Worm (Caenorhabditis elegans) whole organism, L4 larva: ENCODE results near the gene clec-175.

Experiments
- D1046.2 ChIP-seq: fragments of 200-800 bp; sonication (Bioruptor generic); IDR thresholded peaks from 2 replicates; pipeline ENCODE4 v1.3.6; 2022; ENCODE audit warnings: missing genetic modification characterization, missing compliant biosample characterization
- F10B5.3 ChIP-seq: sonication (generic microtip); optimal IDR thresholded peaks from 2 replicates; lab custom pipeline; 2016; ENCODE audit warnings: mild to moderate bottlenecking, missing genetic modification characterization, missing compliant biosample characterization
- F26F4.8 ChIP-seq: fragments of 200-800 bp; sonication (Bioruptor generic); conservative IDR thresholded peaks from 2 replicates; pipeline ENCODE4 v1.3.6; 2022; ENCODE audit warnings: missing genetic modification characterization, missing compliant biosample characterization
- F49E8.2 ChIP-seq: sonication (generic microtip); optimal IDR thresholded peaks from 2 replicates; lab custom pipeline; 2016; ENCODE audit warnings: missing compliant biosample characterization, mild to moderate bottlenecking, missing genetic modification characterization, borderline replicate concordance
- R02D3.7 ChIP-seq: fragments of 150-350 bp; sonication (generic microtip); optimal IDR thresholded peaks from 3 replicates; lab custom pipeline; 2014; ENCODE audit warnings: missing biosample characterization, missing genetic modification characterization
- Y48G9A.11 ChIP-seq: fragments of 200-800 bp; sonication (Bioruptor generic); IDR thresholded peaks from 2 replicates; pipeline ENCODE4 v1.3.6; 2022; ENCODE audit warnings: missing genetic modification reagents, missing genetic modification characterization, missing compliant biosample characterization
- ZK546.5 ChIP-seq, 2 experiments: sonication (generic microtip); optimal IDR thresholded peaks; 2 replicates each; lab custom pipeline; 2017; ENCODE audit warnings: missing biosample characterization in 2 of 2, missing genetic modification characterization in 2 of 2
- aha-1 ChIP-seq: fragments of 150-350 bp; peaks from one replicate; lab custom pipeline; 2014; ENCODE audit warnings: missing biosample characterization, missing genetic modification characterization
- arid-1 ChIP-seq: fragments of 200-800 bp; sonication (Bioruptor generic); conservative IDR thresholded peaks from 2 replicates; pipeline ENCODE4 v1.3.6; 2022; ENCODE audit warnings: missing genetic modification reagents, missing genetic modification characterization, missing compliant biosample characterization
- ceh-32 ChIP-seq: sonication (generic microtip); optimal IDR thresholded peaks from 2 replicates; lab custom pipeline; 2016; ENCODE audit warnings: mild to moderate bottlenecking, missing genetic modification characterization, missing compliant biosample characterization; ENCODE audit not compliant: poor library complexity
- ceh-62 ChIP-seq: sonication (generic microtip); optimal IDR thresholded peaks from 2 replicates; lab custom pipeline; 2017; ENCODE audit warnings: missing biosample characterization, missing genetic modification characterization
- cey-2 ChIP-seq: sonication (generic microtip); optimal IDR thresholded peaks from 3 replicates; lab custom pipeline; 2017; ENCODE audit warnings: missing genetic modification characterization, mild to moderate bottlenecking, missing compliant biosample characterization, antibody characterized with exemption, borderline replicate concordance; ENCODE audit not compliant: insufficient read depth
- ctbp-1 ChIP-seq: fragments of 200-800 bp; sonication (Bioruptor generic); IDR thresholded peaks from 2 replicates; pipeline ENCODE4 v1.3.6; 2022; ENCODE audit warnings: missing genetic modification reagents, missing genetic modification characterization, missing compliant biosample characterization
- daf-12 ChIP-seq: fragments of 150-350 bp; optimal IDR thresholded peaks from 2 replicates; lab custom pipeline; 2014; ENCODE audit warnings: missing biosample characterization, missing genetic modification reagents, missing genetic modification characterization
- dmd-6 ChIP-seq: fragments of 200-800 bp; sonication (Bioruptor generic); IDR thresholded peaks from 2 replicates; pipeline ENCODE4 v1.3.6; 2022; ENCODE audit warnings: missing genetic modification reagents, missing genetic modification characterization, missing compliant biosample characterization
- dmd-9 ChIP-seq: fragments of 200-800 bp; sonication (Bioruptor generic); IDR thresholded peaks from 2 replicates; pipeline ENCODE4 v1.3.6; 2022; ENCODE audit warnings: missing genetic modification reagents, missing genetic modification characterization, missing compliant biosample characterization
- hlh-11 ChIP-seq: fragments of 200-800 bp; sonication (Bioruptor generic); optimal IDR thresholded peaks from 2 replicates; lab custom pipeline; 2018; ENCODE audit warnings: mild to moderate bottlenecking, missing genetic modification characterization, missing compliant biosample characterization
- hmg-1.1 ChIP-seq: fragments of 200-800 bp; sonication (Bioruptor generic); IDR thresholded peaks from 2 replicates; pipeline ENCODE4 v1.3.6; 2022; ENCODE audit warnings: missing genetic modification reagents, missing genetic modification characterization, missing compliant biosample characterization
- jun-1 ChIP-seq: fragments of 150-350 bp; optimal IDR thresholded peaks from 2 replicates; lab custom pipeline; 2014; ENCODE audit warnings: missing biosample characterization, missing genetic modification reagents, missing genetic modification characterization
- lin-38 ChIP-seq: fragments of 200-800 bp; sonication (Bioruptor generic); IDR thresholded peaks from 2 replicates; pipeline ENCODE4 v1.3.6; 2022; ENCODE audit warnings: missing genetic modification reagents, missing genetic modification characterization, missing compliant biosample characterization
- lsy-2 ChIP-seq, 2 experiments: fragments of 150-350 bp in 1 of 2; sonication (generic microtip) in 1 of 2; optimal IDR thresholded peaks; 2 replicates each; lab custom pipeline; 2014 to 2017; ENCODE audit warnings: missing biosample characterization in 2 of 2, missing genetic modification characterization in 2 of 2
- mdt-29 ChIP-seq: fragments of 200-800 bp; sonication (Bioruptor generic); IDR thresholded peaks from 2 replicates; pipeline ENCODE4 v1.3.6; 2022; ENCODE audit warnings: missing genetic modification reagents, missing genetic modification characterization, missing compliant biosample characterization
- mes-2 ChIP-seq: sonication (generic microtip); optimal IDR thresholded peaks from 2 replicates; lab custom pipeline; 2016; ENCODE audit warnings: missing genotype, mild to moderate bottlenecking, missing genetic modification characterization, missing compliant biosample characterization; ENCODE audit not compliant: poor library complexity, severe bottlenecking
- nhr-10 ChIP-seq: fragments of 150-350 bp; optimal IDR thresholded peaks from 2 replicates; lab custom pipeline; 2014; ENCODE audit warnings: missing biosample characterization, missing genetic modification characterization
- nhr-102 ChIP-seq: sonication (generic microtip); optimal IDR thresholded peaks from 2 replicates; lab custom pipeline; 2016; ENCODE audit warnings: mild to moderate bottlenecking, missing genetic modification characterization, moderate library complexity, missing compliant biosample characterization
- nhr-25 ChIP-seq: sonication (generic microtip); optimal IDR thresholded peaks from 2 replicates; lab custom pipeline; 2017; ENCODE audit warnings: missing genetic modification characterization, mild to moderate bottlenecking, missing compliant biosample characterization, antibody characterized with exemption, moderate library complexity, borderline replicate concordance; ENCODE audit not compliant: insufficient read depth
- nhr-41 ChIP-seq: fragments of 200-800 bp; sonication (Bioruptor generic); IDR thresholded peaks from 2 replicates; pipeline ENCODE4 v1.3.6; 2022; ENCODE audit warnings: missing genetic modification reagents, missing genetic modification characterization, missing compliant biosample characterization
- nhr-42 ChIP-seq: fragments of 200-800 bp; sonication (Bioruptor generic); IDR thresholded peaks from 2 replicates; pipeline ENCODE4 v1.3.6; 2022; ENCODE audit warnings: missing genetic modification characterization, missing compliant biosample characterization
- nhr-6 ChIP-seq: fragments of 150-350 bp; optimal IDR thresholded peaks from 2 replicates; lab custom pipeline; 2014; ENCODE audit warnings: missing biosample characterization, missing genetic modification characterization
- set-16 ChIP-seq: fragments of 200-800 bp; sonication (Bioruptor generic); IDR thresholded peaks from 2 replicates; pipeline ENCODE4 v1.3.6; 2022; ENCODE audit warnings: missing genetic modification reagents, missing genetic modification characterization, missing compliant biosample characterization
- skn-1 ChIP-seq: fragments of 150-350 bp; optimal IDR thresholded peaks from 2 replicates; lab custom pipeline; 2014; ENCODE audit warnings: missing biosample characterization, missing genetic modification characterization
- snpc-1.2 ChIP-seq: fragments of 200-800 bp; sonication (Bioruptor generic); IDR thresholded peaks from 2 replicates; pipeline ENCODE4 v1.3.6; 2022; ENCODE audit warnings: missing genetic modification reagents, missing genetic modification characterization, missing compliant biosample characterization
- tra-1 ChIP-seq: fragments of 200-800 bp; sonication (Bioruptor generic); IDR thresholded peaks from 2 replicates; pipeline ENCODE4 v1.3.6; 2022; ENCODE audit warnings: missing genetic modification reagents, missing genetic modification characterization, missing compliant biosample characterization
- unc-130 ChIP-seq: sonication (generic microtip); optimal IDR thresholded peaks from 2 replicates; lab custom pipeline; 2016; ENCODE audit warnings: missing genetic modification reagents, missing genetic modification characterization, missing compliant biosample characterization
- unc-62 ChIP-seq, 3 experiments: fragments of 150-350 bp in 1 of 3; sonication (generic microtip); optimal IDR thresholded peaks in 2 of 3; peaks in 1 of 3; 1 replicate in 1 of 3; 2 replicates in 2 of 3; lab custom pipeline; 2014 to 2017; ENCODE audit warnings: missing biosample characterization in 3 of 3, missing genetic modification characterization in 3 of 3, missing genetic modification reagents in 3 of 3, missing genotype in 1 of 3
- vab-7 ChIP-seq: fragments of 200-800 bp; sonication (Bioruptor generic); IDR thresholded peaks from 2 replicates; pipeline ENCODE4 v1.3.6; 2022; ENCODE audit warnings: missing genetic modification reagents, missing genetic modification characterization, missing compliant biosample characterization
- zag-1 ChIP-seq: fragments of 150-350 bp; optimal IDR thresholded peaks from 2 replicates; lab custom pipeline; 2014; ENCODE audit warnings: missing biosample characterization, missing genetic modification characterization
- zfp-2 ChIP-seq: sonication (generic microtip); optimal IDR thresholded peaks from 2 replicates; lab custom pipeline; 2016; ENCODE audit warnings: mild to moderate bottlenecking, missing genetic modification characterization, missing compliant biosample characterization
- zip-2 ChIP-seq: fragments of 150-350 bp; optimal IDR thresholded peaks from 2 replicates; lab custom pipeline; 2014; ENCODE audit warnings: missing biosample characterization, missing genetic modification characterization
- ztf-11 ChIP-seq: fragments of 150-350 bp; optimal IDR thresholded peaks from 2 replicates; lab custom pipeline; 2014; ENCODE audit warnings: missing biosample characterization, missing genetic modification characterization

The clec-175 gene

ce11 chrIV:4390438-4390894 is 31.7 kb upstream of the clec-175 start, which contains the start of the genes rpl-7A and set-21 (continued):
- TF ChIP-seq arid-1 (GFP tag; lab: Robert Waterston, UW) (peak; percentile 98), F26F4.8 (GFP tag; lab: Robert Waterston, UW) (no peak), dmd-9 (GFP tag; lab: Robert Waterston, UW) (peak; percentile 97), mes-2 (peak; percentile 97), unc-62 (GFP tag; optimal IDR thresholded peaks at IDR 0.05 in 1 of 2; lab: Kevin White, UChicago) (peak in 1 of 2 experiments; percentile 90), unc-62 (tag; optimal IDR thresholded peaks at IDR 0.05; lab: Kevin White, UChicago) (no peak), zag-1 (no peak), ceh-32 (tag; lab: Kevin White, UChicago) (peak; percentile 10)

ce11 chrIV:4393488-4393887 is 28.6 kb upstream of the clec-175 start:
- TF ChIP-seq lin-38: peak; percentile 73
- peak; percentile 22 for TF ChIP-seq unc-130 (GFP tag; lab: Kevin White, UChicago)
- TF ChIP-seq ctbp-1 (GFP tag; lab: Robert Waterston, UW): no peak
- no peak for TF ChIP-seq ceh-32 (tag; lab: Kevin White, UChicago)
- no peak for TF ChIP-seq ceh-62 (tag; lab: Kevin White, UChicago)
- TF ChIP-seq F49E8.2 (tag; lab: Kevin White, UChicago): peak; percentile 74
- TF ChIP-seq ztf-11 (tag; lab: Kevin White, UChicago): no peak
- peak; percentile 66; the same call in 1 of the 2 replicates for TF ChIP-seq snpc-1.2
- TF ChIP-seq zip-2 (tag; lab: Kevin White, UChicago): no peak
- TF ChIP-seq nhr-42: no peak
- TF ChIP-seq hmg-1.1 (GFP tag; lab: Robert Waterston, UW): no peak
- no peak for TF ChIP-seq daf-12
- no peak for TF ChIP-seq nhr-102 (tag; lab: Kevin White, UChicago)
- no peak for TF ChIP-seq mdt-29 (GFP tag; lab: Robert Waterston, UW)
- TF ChIP-seq lsy-2 (tag; optimal IDR thresholded peaks at IDR 0.05; lab: Kevin White, UChicago): no peak
- peak; percentile 53; the same call in 1 of the 2 replicates for TF ChIP-seq Y48G9A.11 (GFP tag; lab: Robert Waterston, UW)
- no peak for TF ChIP-seq nhr-25 (tag; lab: Kevin White, UChicago)
- no peak for TF ChIP-seq F26F4.8 (GFP tag; lab: Robert Waterston, UW)
- no peak for TF ChIP-seq tra-1
- TF ChIP-seq skn-1: no peak
- TF ChIP-seq zfp-2 (tag; lab: Kevin White, UChicago): no peak
- no peak for TF ChIP-seq nhr-10 (tag; lab: Kevin White, UChicago)
- TF ChIP-seq D1046.2 (GFP tag; lab: Robert Waterston, UW): no peak

- TF ChIP-seq mdt-29 (GFP tag; lab: Robert Waterston, UW): no peak
- no peak for TF ChIP-seq cey-2 (tag; lab: Kevin White, UChicago)
- peak in 1 of 2 experiments; percentile 88 for TF ChIP-seq unc-62 (GFP tag; optimal IDR thresholded peaks at IDR 0.05 in 1 of 2; lab: Kevin White, UChicago)
- no peak for TF ChIP-seq unc-62 (tag; optimal IDR thresholded peaks at IDR 0.05; lab: Kevin White, UChicago)
- TF ChIP-seq R02D3.7 (tag; lab: Kevin White, UChicago): no peak
- no peak for TF ChIP-seq D1046.2 (GFP tag; lab: Robert Waterston, UW)
- no peak for TF ChIP-seq jun-1 (tag; lab: Kevin White, UChicago)
- TF ChIP-seq hlh-11 (tag; lab: Kevin White, UChicago): peak; percentile 16
- peak; percentile 30; the same call in 1 of the 2 replicates for TF ChIP-seq set-16 (GFP tag; lab: Robert Waterston, UW)
- TF ChIP-seq dmd-6 (GFP tag; lab: Robert Waterston, UW): peak; percentile 65
- no peak for TF ChIP-seq nhr-102 (tag; lab: Kevin White, UChicago)
- no peak for TF ChIP-seq nhr-6 (tag; lab: Kevin White, UChicago)
- no peak for TF ChIP-seq nhr-41 (GFP tag; lab: Robert Waterston, UW)
- peak; percentile 1 for TF ChIP-seq mes-2
- TF ChIP-seq aha-1 (tag; lab: Kevin White, UChicago): no peak
- no peak for TF ChIP-seq vab-7
- TF ChIP-seq F10B5.3 (tag; lab: Kevin White, UChicago): no peak
- TF ChIP-seq ZK546.5 (tag; optimal IDR thresholded peaks at IDR 0.05; lab: Kevin White, UChicago): no peak
These were observed 28.1 kb upstream of the clec-175 start, which contains the start of gene ell-1 for ce11 chrIV:4393942-4394460. Gene ell-1, plus strand, starts transcription at chrIV:4394410.
